Fruit fly (Drosophila melanogaster) whole organism, adult: ENCODE measurements around the gene Pcyt2.
A peak's percentile ranks its signal among the peaks of the same experiment; 100 is the strongest.

Experiments used
- CG11617 ChIP-seq: fragments of 200-800 bp; sonication (Bioruptor generic); optimal IDR thresholded peaks from 2 replicates; lab custom pipeline; 2017; ENCODE audit warnings: mild to moderate bottlenecking, missing biosample characterization, missing genetic modification reagents, missing genetic modification characterization
- CG14711 ChIP-seq: fragments of 200-800 bp; sonication (Bioruptor generic); optimal IDR thresholded peaks from 2 replicates; lab custom pipeline; 2018; ENCODE audit warnings: missing biosample characterization, mild to moderate bottlenecking, missing genetic modification characterization, moderate library complexity
- CG5204 ChIP-seq: fragments of 200-800 bp; sonication (Bioruptor generic); optimal IDR thresholded peaks from 2 replicates; lab custom pipeline; 2016; ENCODE audit warnings: missing biosample characterization, missing genetic modification characterization
- CG7045 ChIP-seq: fragments of 200-800 bp; sonication (Bioruptor generic); optimal IDR thresholded peaks from 2 replicates; lab custom pipeline; 2017; ENCODE audit warnings: missing biosample characterization, mild to moderate bottlenecking, missing genetic modification characterization
- CG7101 ChIP-seq: fragments of 200-800 bp; sonication (Bioruptor generic); optimal IDR thresholded peaks from 2 replicates; lab custom pipeline; 2018; ENCODE audit warnings: missing biosample characterization, mild to moderate bottlenecking, missing genetic modification characterization, moderate library complexity
- Hr96 ChIP-seq: fragments of 200-800 bp; sonication (Bioruptor generic); optimal IDR thresholded peaks from 2 replicates; lab custom pipeline; 2016; ENCODE audit warnings: missing biosample characterization, missing genetic modification characterization
- Mnt ChIP-seq: fragments of 200-800 bp; sonication (Bioruptor generic); optimal IDR thresholded peaks from 2 replicates; lab custom pipeline; 2016; ENCODE audit warnings: missing biosample characterization, mild to moderate bottlenecking, missing genetic modification characterization
- bab1 ChIP-seq: fragments of 200-800 bp; sonication (Bioruptor generic); optimal IDR thresholded peaks from 3 replicates; lab custom pipeline; 2019; ENCODE audit warnings: missing biosample characterization, mild to moderate bottlenecking, missing genetic modification characterization, moderate library complexity
- cnc ChIP-seq, 2 experiments: fragments of >200 bp; optimal IDR thresholded peaks; 2 replicates each; lab custom pipeline; 2017
- kay ChIP-seq: fragments of 200-800 bp; sonication (Bioruptor generic); peaks from one replicate; lab custom pipeline; 2016; ENCODE audit warnings: missing biosample characterization, missing genetic modification characterization, borderline replicate concordance
- tj ChIP-seq: fragments of 200-800 bp; sonication (Bioruptor generic); optimal IDR thresholded peaks from 3 replicates; lab custom pipeline; 2017; ENCODE audit warnings: missing biosample characterization, mild to moderate bottlenecking, missing genetic modification characterization, moderate library complexity

DNA sequence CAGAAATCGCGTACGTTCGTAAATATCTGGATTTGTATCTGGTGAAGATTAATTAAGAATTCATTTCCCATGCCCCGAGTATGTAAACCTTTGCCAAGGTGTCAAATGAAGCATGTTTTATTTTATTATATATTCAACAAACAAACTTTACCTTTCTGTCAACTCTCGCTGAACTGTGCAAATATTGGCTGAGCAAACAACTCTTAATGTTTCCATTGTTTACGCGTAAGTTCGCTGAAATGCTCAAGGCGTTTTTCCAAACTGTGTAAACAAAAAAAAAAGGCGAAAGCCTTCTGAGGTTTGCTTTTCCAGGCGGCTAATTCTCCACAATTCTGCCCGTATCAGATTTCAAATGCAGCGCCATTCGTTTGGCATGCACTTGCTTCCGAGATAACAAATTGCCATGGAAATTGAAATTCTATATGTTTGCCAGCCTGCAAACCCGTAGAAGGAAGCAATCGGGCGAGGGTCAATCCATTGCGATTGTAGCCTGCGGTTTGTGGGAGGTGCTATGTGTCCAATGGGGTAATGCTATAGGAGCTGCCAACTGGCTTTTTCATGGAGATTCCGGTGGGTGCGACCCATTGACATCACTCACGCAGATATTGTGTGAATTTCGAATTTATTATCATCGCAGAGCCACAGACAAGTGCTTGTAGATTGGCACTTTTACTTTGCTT, 38.5 kb downstream of the Pcyt2 start:
- peak; percentile 92 for TF ChIP-seq CG7101 (tag; lab: Kevin White, UChicago)
- TF ChIP-seq CG7045, result peak; percentile 96
- TF ChIP-seq CG14711 (tag; lab: Kevin White, UChicago), result peak; percentile 82
- TF ChIP-seq Hr96 (GFP tag; lab: Kevin White, UChicago), result peak; percentile 78
- TF ChIP-seq tj (GFP tag; lab: Kevin White, UChicago), result peak; percentile 80
- no peak for TF ChIP-seq kay (GFP tag; lab: Kevin White, UChicago)
- no peak for TF ChIP-seq cnc (optimal IDR thresholded peaks at IDR 0.05; lab: Kevin White, UChicago)
- TF ChIP-seq CG5204 (GFP tag; lab: Kevin White, UChicago), result peak; percentile 79
- TF ChIP-seq bab1 (GFP tag; lab: Kevin White, UChicago), result peak; percentile 3
- peak; percentile 71 for TF ChIP-seq Mnt (GFP tag; lab: Kevin White, UChicago)
- peak; percentile 83 for TF ChIP-seq CG11617
